Worm (Caenorhabditis elegans): Measurements from ENCODE around the gene clec-47.

clec-47 gene

DNA sequence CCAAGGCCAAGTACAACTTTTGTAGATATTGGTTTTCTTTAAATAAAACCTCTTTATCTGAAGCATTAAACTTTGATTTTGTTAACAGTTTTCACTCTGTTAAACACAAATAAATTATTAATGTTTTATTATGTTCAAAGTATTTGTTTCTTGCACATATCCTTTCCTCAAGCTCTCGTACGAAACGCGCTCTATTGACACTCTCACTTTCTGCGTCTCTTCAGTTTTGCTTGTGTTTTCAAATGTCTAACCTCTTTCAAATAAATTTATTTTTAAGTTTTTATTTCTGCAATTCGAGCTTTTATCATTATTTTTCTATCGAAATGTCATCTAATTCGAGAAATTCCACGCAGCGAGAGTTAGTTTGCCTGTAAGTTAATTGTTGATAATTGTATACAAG, 31.8 kb upstream of the clec-47 start, which contains the start of gene K08F9.4:
Gene K08F9.4, plus strand, starts transcription at position 222 of the 400 bp plus-strand sequence.
- TF ChIP-seq F13C5.2 (tag; optimal IDR thresholded peaks at IDR 0.05) = no peak
- no peak for TF ChIP-seq hmbx-1 (tag; optimal IDR thresholded peaks at IDR 0.05)
- no peak for TF ChIP-seq tbx-11 (GFP tag; IDR thresholded peaks at IDR 0.05)
- no peak for TF ChIP-seq hnd-1 (tag; optimal IDR thresholded peaks at IDR 0.05)
- no peak for TF ChIP-seq ceh-13 (GFP tag; optimal IDR thresholded peaks at IDR 0.05)
- TF ChIP-seq tra-4 (tag; optimal IDR thresholded peaks at IDR 0.05) = no peak
- no peak for TF ChIP-seq pes-1 (GFP tag; IDR thresholded peaks at IDR 0.05)
- TF ChIP-seq ama-1 (optimal IDR thresholded peaks at IDR 0.05) = no peak
- no peak for TF ChIP-seq ets-7 (tag; optimal IDR thresholded peaks at IDR 0.05)
- no peak for TF ChIP-seq aly-1 (tag; optimal IDR thresholded peaks at IDR 0.05)
- no peak for TF ChIP-seq hmg-4 (GFP tag; optimal IDR thresholded peaks at IDR 0.05)
- TF ChIP-seq B0310.2 (tag; optimal IDR thresholded peaks at IDR 0.05) = no peak
- TF ChIP-seq scrt-1 (GFP tag; IDR thresholded peaks at IDR 0.05) = no peak
- TF ChIP-seq tbx-37 (GFP tag; conservative IDR thresholded peaks at IDR 0.05) = no peak
- TF ChIP-seq flt-1 (GFP tag; IDR thresholded peaks at IDR 0.05) = no peak
- no peak for TF ChIP-seq sea-1 (GFP tag; conservative IDR thresholded peaks at IDR 0.05)
- TF ChIP-seq ceh-36 (tag; optimal IDR thresholded peaks at IDR 0.05) = no peak

ce11 chrV:15147776-15148175, 27.8 kb upstream of the clec-47 start, which contains the start of gene T09F5.20:
TSS of gene T09F5.20 (minus strand) at chrV:15147876.
- TF ChIP-seq pes-1 (GFP tag; IDR thresholded peaks at IDR 0.05) = no peak
- no peak for TF ChIP-seq scrt-1 (GFP tag; IDR thresholded peaks at IDR 0.05)
- TF ChIP-seq sea-1 (GFP tag; conservative IDR thresholded peaks at IDR 0.05) = no peak
- no peak for TF ChIP-seq tbx-37 (GFP tag; conservative IDR thresholded peaks at IDR 0.05)
- no peak for TF ChIP-seq tbx-11 (GFP tag; IDR thresholded peaks at IDR 0.05)
- no peak for TF ChIP-seq hnd-1 (tag; optimal IDR thresholded peaks at IDR 0.05)
- TF ChIP-seq hmg-4 (GFP tag; optimal IDR thresholded peaks at IDR 0.05) = no peak
- no peak for TF ChIP-seq tra-4 (tag; optimal IDR thresholded peaks at IDR 0.05)
- no peak for TF ChIP-seq B0310.2 (tag; optimal IDR thresholded peaks at IDR 0.05)
- no peak for TF ChIP-seq hmbx-1 (tag; optimal IDR thresholded peaks at IDR 0.05)

- TF ChIP-seq sea-1 (GFP tag; conservative IDR thresholded peaks at IDR 0.05) (no peak), tra-4 (tag; optimal IDR thresholded peaks at IDR 0.05) (no peak), tbx-11 (GFP tag; IDR thresholded peaks at IDR 0.05) (no peak), aly-1 (tag; optimal IDR thresholded peaks at IDR 0.05) (no peak), hnd-1 (tag; optimal IDR thresholded peaks at IDR 0.05) (no peak), tbx-37 (GFP tag; conservative IDR thresholded peaks at IDR 0.05) (no peak), ceh-13 (GFP tag; optimal IDR thresholded peaks at IDR 0.05) (no peak), ama-1 (optimal IDR thresholded peaks at IDR 0.05) (no peak)
Measured at ce11 chrV:15148800-15149199, 26.8 kb upstream of the clec-47 start, which contains the start of gene T09F5.1. TSS of gene T09F5.1 (plus strand) at chrV:15149100.

- TF ChIP-seq F13C5.2 (tag; optimal IDR thresholded peaks at IDR 0.05) = no peak
- TF ChIP-seq ceh-13 (GFP tag; optimal IDR thresholded peaks at IDR 0.05) = no peak
- no peak for TF ChIP-seq scrt-1 (GFP tag; IDR thresholded peaks at IDR 0.05)
- TF ChIP-seq ets-7 (tag; optimal IDR thresholded peaks at IDR 0.05) = no peak
- no peak for TF ChIP-seq ceh-36 (tag; optimal IDR thresholded peaks at IDR 0.05)
- TF ChIP-seq aly-1 (tag; optimal IDR thresholded peaks at IDR 0.05) = no peak
- TF ChIP-seq tra-4 (tag; optimal IDR thresholded peaks at IDR 0.05) = no peak
- TF ChIP-seq B0310.2 (tag; optimal IDR thresholded peaks at IDR 0.05) = no peak
- TF ChIP-seq sea-1 (GFP tag; conservative IDR thresholded peaks at IDR 0.05) = no peak
- no peak for TF ChIP-seq flt-1 (GFP tag; IDR thresholded peaks at IDR 0.05)
- no peak for TF ChIP-seq hmbx-1 (tag; optimal IDR thresholded peaks at IDR 0.05)
- TF ChIP-seq tbx-37 (GFP tag; conservative IDR thresholded peaks at IDR 0.05) = no peak
- no peak for TF ChIP-seq hmg-4 (GFP tag; optimal IDR thresholded peaks at IDR 0.05)
- TF ChIP-seq pes-1 (GFP tag; IDR thresholded peaks at IDR 0.05) = no peak
- no peak for TF ChIP-seq ama-1 (optimal IDR thresholded peaks at IDR 0.05)
- TF ChIP-seq hnd-1 (tag; optimal IDR thresholded peaks at IDR 0.05) = no peak
- TF ChIP-seq tbx-11 (GFP tag; IDR thresholded peaks at IDR 0.05) = no peak
Measured at ce11 chrV:15150176-15150575, 25.4 kb upstream of the clec-47 start.

DNA sequence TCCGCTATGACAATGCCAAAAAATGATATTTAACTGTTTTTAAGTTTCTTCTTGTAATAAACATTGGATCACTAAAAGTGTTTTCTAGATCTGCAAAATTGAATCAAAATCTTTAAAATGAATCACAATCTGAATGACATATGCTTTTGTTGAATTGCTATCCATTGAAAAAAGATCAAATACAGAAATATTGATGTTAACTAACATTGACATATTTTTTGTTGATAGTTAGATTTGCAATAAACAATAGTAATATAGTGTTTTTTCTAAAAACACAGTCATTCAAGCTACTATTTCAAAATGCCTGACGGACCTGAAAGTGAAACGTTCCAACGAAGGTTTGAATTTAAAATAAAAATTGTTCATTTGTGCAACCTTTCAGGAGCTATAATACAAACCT, 24.9 kb upstream of the clec-47 start, which contains the start of gene T09F5.2:
Gene T09F5.2, plus strand, starts transcription at position 301 of the 400 bp plus-strand sequence.
- TF ChIP-seq hmg-4 (GFP tag; optimal IDR thresholded peaks at IDR 0.05) = no peak

ce11 chrV:15152010-15152409, 23.5 kb upstream of the clec-47 start:
- no peak for TF ChIP-seq flt-1 (GFP tag; IDR thresholded peaks at IDR 0.05)
- TF ChIP-seq tra-4 (tag; optimal IDR thresholded peaks at IDR 0.05) = no peak
- no peak for TF ChIP-seq pes-1 (GFP tag; IDR thresholded peaks at IDR 0.05)
- TF ChIP-seq hmg-4 (GFP tag; optimal IDR thresholded peaks at IDR 0.05) = no peak
- no peak for TF ChIP-seq ceh-13 (GFP tag; optimal IDR thresholded peaks at IDR 0.05)

DNA sequence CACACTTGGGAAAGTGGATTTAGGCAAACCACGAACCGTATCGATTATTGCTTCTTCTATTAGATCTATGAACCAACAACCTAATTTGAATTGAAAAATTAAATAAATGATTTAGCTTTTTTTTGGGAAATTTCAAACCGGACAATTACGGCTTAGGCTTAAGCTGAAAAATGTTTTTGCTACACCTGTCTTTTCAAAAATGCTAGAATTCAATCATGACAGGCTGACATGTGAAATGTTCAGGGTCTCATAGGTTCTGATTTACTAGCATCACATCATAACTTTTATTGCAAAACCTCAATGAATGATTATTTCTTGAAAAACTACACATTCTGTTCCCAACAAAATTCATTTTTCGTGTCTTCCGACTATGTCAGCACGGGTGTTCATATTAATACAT, 22.3 kb upstream of the clec-47 start, which contains the start of gene srh-55:
Gene srh-55, plus strand, starts transcription at position 301 of the 400 bp plus-strand sequence.
- TF ChIP-seq ets-7 (tag; optimal IDR thresholded peaks at IDR 0.05) (no peak), aly-1 (tag; optimal IDR thresholded peaks at IDR 0.05) (no peak), hmg-4 (GFP tag; optimal IDR thresholded peaks at IDR 0.05) (no peak), hmbx-1 (tag; optimal IDR thresholded peaks at IDR 0.05) (no peak), scrt-1 (GFP tag; IDR thresholded peaks at IDR 0.05) (no peak), hnd-1 (tag; optimal IDR thresholded peaks at IDR 0.05) (no peak), tra-4 (tag; optimal IDR thresholded peaks at IDR 0.05) (no peak), ceh-36 (tag; optimal IDR thresholded peaks at IDR 0.05) (no peak), tbx-11 (GFP tag; IDR thresholded peaks at IDR 0.05) (no peak), sea-1 (GFP tag; conservative IDR thresholded peaks at IDR 0.05) (no peak), F13C5.2 (tag; optimal IDR thresholded peaks at IDR 0.05) (no peak), pes-1 (GFP tag; IDR thresholded peaks at IDR 0.05) (no peak), flt-1 (GFP tag; IDR thresholded peaks at IDR 0.05) (no peak), ceh-13 (GFP tag; optimal IDR thresholded peaks at IDR 0.05) (no peak), B0310.2 (tag; optimal IDR thresholded peaks at IDR 0.05) (no peak), tbx-37 (GFP tag; conservative IDR thresholded peaks at IDR 0.05) (no peak), ama-1 (optimal IDR thresholded peaks at IDR 0.05) (no peak)

DNA sequence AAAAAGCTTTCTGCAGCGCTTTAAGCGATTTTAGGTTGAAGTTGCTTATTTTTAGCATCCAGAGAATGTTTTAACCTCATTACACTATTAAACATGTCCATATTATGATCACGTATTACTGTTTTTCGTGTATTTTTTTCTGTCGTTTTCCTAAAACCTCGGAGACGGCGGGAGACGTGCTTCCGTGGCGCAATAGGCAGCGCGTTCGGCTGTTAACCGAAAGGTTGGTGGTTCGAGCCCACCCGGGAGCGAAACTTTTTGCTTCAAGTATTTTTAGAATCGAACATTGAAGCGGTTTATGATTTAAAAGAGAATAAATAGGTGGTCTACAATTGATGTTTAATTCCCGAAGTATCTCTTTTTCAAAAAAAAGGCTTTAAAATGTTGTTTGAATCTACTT, 19.1 kb upstream of the clec-47 start:
- no peak for TF ChIP-seq tbx-37 (GFP tag; conservative IDR thresholded peaks at IDR 0.05)
- TF ChIP-seq hmg-4 (GFP tag; optimal IDR thresholded peaks at IDR 0.05) = no peak
- no peak for TF ChIP-seq pes-1 (GFP tag; IDR thresholded peaks at IDR 0.05)
- no peak for TF ChIP-seq ceh-36 (tag; optimal IDR thresholded peaks at IDR 0.05)
- TF ChIP-seq tra-4 (tag; optimal IDR thresholded peaks at IDR 0.05) = no peak
- no peak for TF ChIP-seq F13C5.2 (tag; optimal IDR thresholded peaks at IDR 0.05)
- no peak for TF ChIP-seq ets-7 (tag; optimal IDR thresholded peaks at IDR 0.05)
- TF ChIP-seq scrt-1 (GFP tag; IDR thresholded peaks at IDR 0.05) = no peak
- no peak for TF ChIP-seq sea-1 (GFP tag; conservative IDR thresholded peaks at IDR 0.05)
- no peak for TF ChIP-seq aly-1 (tag; optimal IDR thresholded peaks at IDR 0.05)
- TF ChIP-seq ama-1 (optimal IDR thresholded peaks at IDR 0.05) = no peak
- TF ChIP-seq hnd-1 (tag; optimal IDR thresholded peaks at IDR 0.05) = no peak
- TF ChIP-seq ceh-13 (GFP tag; optimal IDR thresholded peaks at IDR 0.05) = no peak

Measured in whole organism, early embryonic.